Fruit fly (Drosophila melanogaster): ENCODE results near the gene CG13606.

dm6 chr3R:24226744-24227143 is 54.3 kb downstream of the CG13606 start, which contains the start of the genes Spps and CG13609:
- no peak for TF ChIP-seq CG3032 (tag; optimal IDR thresholded peaks at IDR 0.05)
- no peak for TF ChIP-seq Hr38 (GFP tag; optimal IDR thresholded peaks at IDR 0.05)
- TF ChIP-seq CG8119 (GFP tag; IDR thresholded peaks at IDR 0.05), result no peak; the same call in 2 of the 3 replicates
- no peak for TF ChIP-seq topi (GFP tag; optimal IDR thresholded peaks at IDR 0.05)
- TF ChIP-seq Hr4 (GFP tag; optimal IDR thresholded peaks at IDR 0.05), result no peak
- TF ChIP-seq CG11902 (GFP tag; optimal IDR thresholded peaks at IDR 0.05), result no peak
- TF ChIP-seq salr (GFP tag; optimal IDR thresholded peaks at IDR 0.05), result no peak
- TF ChIP-seq Lpt (GFP tag; optimal IDR thresholded peaks at IDR 0.05), result no peak
- TF ChIP-seq fd85E (GFP tag; optimal IDR thresholded peaks at IDR 0.05), result no peak
- TF ChIP-seq Sox14 (GFP tag; optimal IDR thresholded peaks at IDR 0.05), result peak; percentile 5
- no peak for TF ChIP-seq Eip93F (GFP tag; optimal IDR thresholded peaks at IDR 0.05)
- TF ChIP-seq CG11762 (GFP tag; optimal IDR thresholded peaks at IDR 0.05; ENCODE audit: insufficient read depth), result no peak
